Fruit fly (Drosophila melanogaster) Kc167 (cell line): Measurements from ENCODE around the gene U2af50.

Experiments
- Myc ChIP-seq: fragments of >200 bp; optimal IDR thresholded peaks from 2 replicates; lab custom pipeline; 2017; ENCODE audit warnings: missing external identifiers
- Sin3A ChIP-seq: fragments of >200 bp; optimal IDR thresholded peaks from 2 replicates; lab custom pipeline; 2018; ENCODE audit warnings: missing external identifiers
- h ChIP-seq: fragments of >200 bp; optimal IDR thresholded peaks from 3 replicates; lab custom pipeline; 2018; ENCODE audit warnings: missing external identifiers
- insv ChIP-seq: fragments of >200 bp; optimal IDR thresholded peaks from 3 replicates; lab custom pipeline; 2018; ENCODE audit warnings: missing external identifiers
- psq ChIP-seq: fragments of >200 bp; optimal IDR thresholded peaks from 2 replicates; lab custom pipeline; 2017; ENCODE audit warnings: missing external identifiers
- ttk ChIP-seq: sonication (Bioruptor generic); optimal IDR thresholded peaks from 2 replicates; lab custom pipeline; 2017; ENCODE audit warnings: missing external identifiers

The U2af50 gene

DNA sequence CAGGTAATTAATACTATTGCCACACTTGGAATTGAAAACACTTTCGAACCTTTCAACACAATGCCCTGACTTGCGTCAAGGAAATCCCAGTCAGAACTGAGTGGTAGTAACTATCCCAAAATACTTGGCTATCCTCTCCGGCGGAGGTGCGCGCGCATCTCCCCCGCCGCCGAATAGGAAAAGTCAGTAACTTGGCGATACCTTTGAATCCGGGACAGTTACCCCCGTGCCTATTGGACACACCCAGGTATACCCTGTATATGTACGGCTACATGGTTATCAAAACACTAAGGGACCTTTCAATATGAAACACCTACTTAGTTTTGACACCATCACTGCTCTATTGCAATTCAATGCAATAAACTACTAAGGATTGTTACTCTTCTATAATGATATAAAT, 28.2 kb downstream of the U2af50 start, which contains the start of gene CG9919:
Gene CG9919, minus strand, starts transcription at position 101 of the 400 bp plus-strand sequence.
- TF ChIP-seq psq (no peak), Myc (lab: Kevin White, UChicago) (no peak), h (lab: Kevin White, UChicago) (no peak), insv (lab: Kevin White, UChicago) (no peak)

DNA sequence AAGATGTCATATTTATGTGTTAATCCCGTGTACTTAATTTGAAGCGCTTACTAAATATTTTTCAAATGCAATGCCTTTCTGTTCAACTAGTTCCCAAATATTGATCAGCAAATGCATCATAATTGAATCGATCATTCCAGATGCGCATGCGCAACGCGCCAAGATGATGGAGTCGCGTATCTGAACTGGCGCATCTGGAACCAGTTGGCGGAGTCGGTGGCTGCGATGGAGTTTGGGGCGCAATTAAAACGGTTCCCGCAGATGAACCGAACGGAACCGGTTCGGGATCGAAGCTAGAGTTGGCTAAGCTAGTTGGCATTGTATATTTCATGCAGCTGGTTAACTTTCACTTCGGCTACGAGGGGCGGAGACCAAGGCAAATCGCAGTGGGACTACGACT, 33.4 kb downstream of the U2af50 start, which contains the start of gene CalpC:
Gene CalpC, plus strand, starts transcription at position 292 of the 400 bp plus-strand sequence.
- TF ChIP-seq insv (lab: Kevin White, UChicago) (no peak), Myc (lab: Kevin White, UChicago) (no peak), ttk (no peak), h (lab: Kevin White, UChicago) (no peak), Sin3A (no peak), psq (no peak)

DNA sequence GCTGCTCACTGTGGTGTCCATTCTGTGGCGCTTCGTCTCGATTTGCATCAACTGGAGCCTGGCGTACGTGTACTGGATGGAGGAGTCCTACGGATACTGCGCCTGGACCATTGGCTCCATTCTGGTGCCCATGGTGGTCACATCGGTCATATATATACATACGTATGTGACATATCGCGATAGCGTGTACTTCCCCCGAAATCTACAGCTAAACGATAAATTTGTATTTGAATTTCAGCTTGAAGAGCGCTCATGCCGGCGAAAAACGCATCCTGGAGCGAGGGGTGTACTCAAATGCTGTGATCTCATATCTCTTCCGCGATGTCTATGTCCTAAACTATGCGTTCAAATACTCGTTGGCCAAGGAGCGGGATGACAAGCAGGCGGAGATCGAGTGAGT, 35.3 kb downstream of the U2af50 start:
- TF ChIP-seq insv (lab: Kevin White, UChicago): no peak
- no peak for TF ChIP-seq h (lab: Kevin White, UChicago)
- TF ChIP-seq Myc (lab: Kevin White, UChicago): no peak
- no peak for TF ChIP-seq ttk
- TF ChIP-seq Sin3A: no peak
- TF ChIP-seq psq: no peak

DNA sequence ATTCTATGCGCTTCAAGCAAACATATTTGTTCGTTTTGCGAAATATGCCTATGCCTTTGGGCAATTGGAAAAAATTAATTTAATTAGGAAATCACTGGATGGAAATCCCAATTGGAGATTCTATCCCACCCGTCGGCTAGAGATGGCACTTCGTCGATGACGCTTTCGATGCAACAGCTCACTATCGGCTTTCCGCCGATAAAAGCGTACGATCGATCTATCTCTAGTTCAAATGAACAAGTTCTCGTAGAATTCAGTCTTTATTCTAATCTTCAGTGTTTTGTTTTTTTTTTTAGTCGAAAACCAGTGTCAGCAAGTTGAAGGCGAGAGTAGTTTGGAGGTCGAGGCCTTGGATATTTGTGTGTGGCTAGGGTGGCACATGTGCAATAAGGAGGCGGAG, 35.8 kb downstream of the U2af50 start, which contains the start of the genes CG9917 and CG32579:
Gene CG9917, minus strand, starts transcription at position 169 of the 400 bp plus-strand sequence.
Gene CG32579, plus strand, starts transcription at position 224 of the 400 bp plus-strand sequence.
- TF ChIP-seq h (lab: Kevin White, UChicago) (no peak), Myc (lab: Kevin White, UChicago) (no peak), Sin3A (no peak), ttk (no peak), insv (lab: Kevin White, UChicago) (no peak), psq (no peak)

DNA sequence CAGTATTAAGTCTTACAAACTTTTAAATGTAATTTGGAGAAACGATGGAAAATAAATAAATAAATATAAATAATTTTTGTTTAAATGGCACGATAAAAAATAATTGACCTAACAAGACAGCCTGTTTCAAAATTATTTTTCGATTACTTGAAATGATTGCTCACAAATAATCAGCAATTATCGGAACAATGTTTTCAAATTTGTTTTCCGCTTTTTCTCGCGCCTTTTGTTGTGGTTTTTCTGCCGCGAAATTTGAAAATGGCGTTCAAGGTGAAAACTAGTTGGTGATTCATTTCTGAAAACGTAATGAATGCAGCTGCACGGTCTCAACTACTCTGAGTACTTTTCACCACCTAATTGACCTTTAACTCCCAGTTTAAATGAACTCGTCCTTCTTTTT, 37.8 kb downstream of the U2af50 start:
- no peak for TF ChIP-seq ttk
- TF ChIP-seq psq: no peak
- TF ChIP-seq Sin3A: no peak

DNA sequence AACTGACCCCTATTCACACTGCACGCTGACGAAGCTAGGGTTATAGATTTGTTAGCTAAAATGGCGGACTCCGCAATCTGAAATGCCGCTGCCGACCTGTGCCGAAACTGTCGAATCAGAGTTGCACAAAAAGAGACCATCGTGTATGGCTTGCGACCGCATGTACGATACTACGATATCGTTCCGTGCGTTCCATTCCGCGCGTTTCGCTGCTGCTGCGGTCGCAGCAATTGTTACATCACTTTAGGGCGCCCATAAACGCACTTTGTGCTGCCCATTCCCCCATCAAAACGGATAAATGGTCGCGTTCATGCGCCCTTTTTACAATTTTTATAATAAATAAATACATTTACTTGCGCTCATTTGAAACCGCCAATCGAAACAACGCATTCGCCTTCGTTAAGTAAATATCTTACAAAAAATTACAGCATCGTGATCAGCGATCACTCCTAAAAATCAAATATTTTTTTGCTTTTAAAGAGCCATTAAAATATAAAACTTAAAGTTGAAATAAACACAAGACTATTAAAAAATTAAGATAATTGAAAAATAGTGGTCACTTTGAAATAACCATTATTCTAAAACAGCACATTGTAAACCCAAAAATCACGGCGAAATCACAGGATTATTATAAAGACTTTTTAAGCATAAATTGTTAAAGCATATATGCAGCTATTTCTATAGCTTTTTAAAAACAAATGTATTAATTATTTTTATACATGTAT, 38.5 kb downstream of the U2af50 start, which contains the start of gene Cyp1:
Gene Cyp1, minus strand, starts transcription at position 174 of the 725 bp plus-strand sequence.
- TF ChIP-seq insv (lab: Kevin White, UChicago): no peak
- TF ChIP-seq ttk: no peak
- TF ChIP-seq h (lab: Kevin White, UChicago): no peak
- no peak for TF ChIP-seq Sin3A
- TF ChIP-seq Myc (lab: Kevin White, UChicago): no peak
- TF ChIP-seq psq: no peak

DNA sequence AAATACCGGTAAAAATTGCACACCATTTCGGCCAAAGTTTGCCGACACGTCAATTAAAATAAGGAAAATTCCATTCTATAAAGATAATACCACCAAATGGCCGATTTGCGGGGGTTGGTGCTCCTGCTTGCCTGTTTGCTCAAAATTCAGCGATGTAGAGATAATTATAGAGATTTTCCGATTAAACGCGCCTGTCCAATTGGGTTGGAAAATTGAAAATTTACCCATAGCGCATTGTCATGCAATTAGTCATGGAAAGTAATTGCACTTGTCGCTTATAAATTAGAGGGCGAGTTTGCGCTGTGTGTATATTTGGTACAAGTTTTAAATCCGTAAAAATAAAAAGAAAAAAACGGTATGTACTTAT, 39.3 kb downstream of the U2af50 start:
- TF ChIP-seq insv (lab: Kevin White, UChicago): no peak
- no peak for TF ChIP-seq ttk
- TF ChIP-seq Sin3A: no peak
- TF ChIP-seq Myc (lab: Kevin White, UChicago): no peak
- TF ChIP-seq psq: no peak
- TF ChIP-seq h (lab: Kevin White, UChicago): no peak

DNA sequence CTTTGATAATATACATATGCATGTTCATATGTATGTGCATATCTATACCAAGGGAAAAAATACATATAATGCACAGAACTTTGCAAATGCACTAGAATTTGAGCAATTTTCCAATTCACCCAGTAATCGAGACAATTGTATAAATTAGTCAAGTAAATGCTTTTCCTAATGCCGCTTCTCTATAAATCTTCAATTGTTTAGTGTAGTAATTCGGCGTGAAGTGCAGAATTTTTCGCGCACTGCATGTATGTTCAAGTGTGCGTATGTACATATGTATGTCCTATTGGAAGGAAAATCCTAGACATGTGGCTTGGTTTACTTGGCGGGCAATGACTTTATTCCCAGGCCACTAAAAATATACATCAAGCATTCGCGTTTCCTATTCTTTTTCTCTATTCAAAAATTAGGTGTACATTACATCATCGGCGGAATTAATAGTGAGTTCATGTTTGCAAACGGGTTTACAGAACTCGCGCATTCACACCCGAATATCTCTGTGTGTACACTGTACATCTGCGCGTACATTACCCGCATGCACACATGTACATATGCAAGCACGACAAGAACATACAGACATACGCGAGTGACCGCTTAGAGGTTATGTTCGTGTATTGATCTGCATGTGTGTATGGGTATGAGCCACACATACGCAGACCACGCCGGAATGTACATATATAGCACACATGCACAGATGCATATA, 39.8 kb downstream of the U2af50 start:
- TF ChIP-seq psq: no peak
- no peak for TF ChIP-seq ttk

DNA sequence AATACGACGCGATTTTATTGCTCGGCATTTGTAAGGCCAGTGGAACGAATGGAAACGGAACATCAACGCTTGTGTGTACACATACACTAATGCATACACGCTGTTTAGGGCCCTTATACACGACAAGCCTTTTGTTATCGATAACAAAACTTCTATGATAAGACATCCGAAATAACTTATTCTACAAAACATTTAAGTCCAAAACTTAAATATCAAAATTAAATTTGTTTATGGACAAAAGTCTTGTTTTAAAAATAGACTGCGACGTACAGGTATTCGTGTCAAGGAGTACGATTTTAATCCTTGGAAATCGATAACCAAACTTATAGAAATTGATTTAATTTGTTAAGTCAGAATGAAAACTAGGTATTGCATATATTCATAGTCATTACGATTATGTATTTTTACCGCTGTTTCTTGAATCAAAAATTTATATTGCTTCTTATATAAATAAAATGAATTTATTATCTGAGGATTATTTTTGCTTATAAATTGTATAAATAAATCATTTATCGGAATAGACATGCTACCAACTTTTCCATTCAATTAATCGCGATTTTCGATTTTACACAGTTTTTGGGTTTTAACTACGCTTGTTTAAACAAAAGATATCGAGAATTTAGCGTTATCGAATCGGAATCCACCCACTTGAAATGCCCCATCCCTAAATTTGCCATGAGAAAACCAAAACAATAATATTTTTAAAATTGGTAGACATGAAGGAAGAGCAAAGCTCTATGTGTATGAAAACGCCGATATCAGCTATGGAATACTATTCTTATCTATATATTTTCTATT, 45.6 kb downstream of the U2af50 start, which contains the start of the genes CG9915 and SWIP:
Gene CG9915, minus strand, starts transcription at position 61 of the 798 bp plus-strand sequence.
Gene SWIP, plus strand, starts transcription at position 632 of the 798 bp plus-strand sequence.
- no peak for TF ChIP-seq ttk
- TF ChIP-seq Myc (lab: Kevin White, UChicago): no peak
- TF ChIP-seq insv (lab: Kevin White, UChicago): no peak
- TF ChIP-seq psq: no peak
- TF ChIP-seq Sin3A: no peak
- TF ChIP-seq h (lab: Kevin White, UChicago): no peak

DNA sequence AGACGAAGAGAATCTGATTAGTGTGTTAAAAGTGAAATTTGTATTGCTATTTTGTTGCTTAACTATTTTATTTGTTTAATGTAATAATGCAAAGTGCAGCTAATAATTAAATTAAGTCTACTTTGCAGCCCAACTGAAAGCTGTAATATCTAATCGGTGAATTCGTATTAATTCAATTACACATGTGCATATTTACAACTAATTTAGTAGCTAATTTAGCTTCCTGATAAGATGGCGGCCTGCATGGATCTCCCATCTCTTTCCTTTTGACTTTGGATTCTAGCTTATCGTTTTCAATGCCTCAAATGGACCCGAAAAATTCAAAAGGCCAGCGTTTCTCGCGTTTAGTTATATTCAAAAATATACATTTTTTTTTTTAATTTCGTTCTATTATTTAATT, 49.1 kb downstream of the U2af50 start:
- TF ChIP-seq h (lab: Kevin White, UChicago): no peak
- no peak for TF ChIP-seq psq
- no peak for TF ChIP-seq Sin3A
- TF ChIP-seq ttk: no peak
- TF ChIP-seq insv (lab: Kevin White, UChicago): no peak
- no peak for TF ChIP-seq Myc (lab: Kevin White, UChicago)

DNA sequence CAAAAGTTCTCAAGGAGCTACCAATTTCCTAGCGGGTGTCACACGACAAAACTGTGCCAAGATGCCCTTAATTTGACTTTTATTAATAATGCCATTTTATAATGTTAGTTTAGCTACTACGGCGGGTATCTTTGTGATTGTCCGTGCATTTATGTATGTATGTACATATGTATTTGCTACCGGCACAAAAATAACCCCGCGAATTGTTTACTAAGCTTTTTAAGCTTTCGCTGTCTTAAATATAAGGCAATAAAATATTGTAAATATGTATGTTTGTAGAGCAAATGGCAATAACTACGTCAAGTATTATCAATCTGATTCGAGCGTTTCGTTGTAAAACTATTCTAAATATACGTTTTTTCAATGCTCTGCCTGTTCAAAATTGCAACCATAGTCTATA, 49.9 kb downstream of the U2af50 start:
- TF ChIP-seq ttk: no peak
- TF ChIP-seq insv (lab: Kevin White, UChicago): no peak
- TF ChIP-seq psq: no peak
- no peak for TF ChIP-seq h (lab: Kevin White, UChicago)

DNA sequence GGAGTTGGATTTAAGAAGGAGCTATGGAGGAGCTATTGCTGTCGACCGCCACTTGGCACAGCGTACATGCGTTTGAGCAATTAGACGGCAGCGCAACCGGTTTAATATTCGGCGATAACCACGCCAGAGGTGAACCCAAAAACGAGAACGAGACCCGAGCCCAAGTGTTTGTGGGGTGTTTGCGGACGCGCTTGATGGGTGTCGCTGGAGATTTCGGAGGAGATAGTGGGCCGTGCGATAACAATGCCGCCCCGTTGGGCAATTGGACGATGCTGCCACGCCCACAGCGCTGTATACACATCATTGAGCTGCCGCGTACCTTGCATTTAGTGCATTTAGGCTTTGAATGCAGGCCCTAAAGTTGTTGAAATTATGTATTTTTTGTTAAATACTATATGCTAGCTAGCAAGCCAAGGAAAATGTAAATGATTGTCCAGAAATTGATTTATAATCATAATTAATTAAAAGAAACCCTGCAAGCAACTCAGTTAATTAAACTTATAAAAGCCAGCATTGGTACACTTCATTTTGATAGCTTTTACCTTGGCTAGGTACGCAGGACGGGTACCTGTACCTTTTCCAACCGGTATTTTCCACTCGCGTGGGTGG, 50.4 kb downstream of the U2af50 start, which contains the start of gene Had1:
Gene Had1, minus strand, starts transcription at position 358 of the 609 bp plus-strand sequence.
- TF ChIP-seq ttk (no peak), insv (lab: Kevin White, UChicago) (no peak), Myc (lab: Kevin White, UChicago) (no peak), psq (no peak), Sin3A (no peak), h (lab: Kevin White, UChicago) (no peak)
